Worm (Caenorhabditis elegans) whole organism, L1 larva: ENCODE results near the gene pals-16.

Experiments used
- C16A3.4 ChIP-seq: fragments of 150-350 bp; optimal IDR thresholded peaks from 2 replicates; lab custom pipeline; 2014; ENCODE audit warnings: missing biosample characterization, missing genetic modification characterization
- C34B4.2 ChIP-seq: sonication (generic microtip); optimal IDR thresholded peaks from 2 replicates; lab custom pipeline; 2017; ENCODE audit warnings: mild to moderate bottlenecking, missing genetic modification characterization, missing compliant biosample characterization
- F16B12.6 ChIP-seq: fragments of 150-350 bp; optimal IDR thresholded peaks from 2 replicates; lab custom pipeline; 2014; ENCODE audit warnings: missing biosample characterization, missing genetic modification characterization
- aha-1 ChIP-seq: fragments of 150-350 bp; optimal IDR thresholded peaks from 2 replicates; lab custom pipeline; 2014; ENCODE audit warnings: missing biosample characterization, missing genetic modification characterization
- alr-1 ChIP-seq: fragments of 200-800 bp; sonication (Bioruptor generic); optimal IDR thresholded peaks from 2 replicates; lab custom pipeline; 2018; ENCODE audit warnings: borderline replicate concordance, mild to moderate bottlenecking, missing genetic modification characterization, missing compliant biosample characterization
- aly-2 ChIP-seq: fragments of 150-350 bp; optimal IDR thresholded peaks from 2 replicates; lab custom pipeline; 2014; ENCODE audit warnings: missing biosample characterization, missing genetic modification characterization
- ceh-8 ChIP-seq: fragments of 200-800 bp; sonication (Bioruptor generic); optimal IDR thresholded peaks from 2 replicates; lab custom pipeline; 2018; ENCODE audit warnings: mild to moderate bottlenecking, missing genetic modification characterization, moderate library complexity, missing compliant biosample characterization
- ceh-88 ChIP-seq: fragments of 200-800 bp; sonication (Bioruptor generic); IDR thresholded peaks from 2 replicates; pipeline ENCODE4 v1.3.6; 2022; ENCODE audit warnings: missing genetic modification characterization, missing compliant biosample characterization
- ces-1 ChIP-seq: fragments of 150-350 bp; optimal IDR thresholded peaks from 2 replicates; lab custom pipeline; 2014; ENCODE audit warnings: missing biosample characterization, missing genetic modification reagents, missing genetic modification characterization
- dpl-1 ChIP-seq, 3 experiments: fragments of 150-350 bp in 2 of 3; sonication (generic microtip) in 1 of 3; optimal IDR thresholded peaks; 2 replicates each; lab custom pipeline; 2014 to 2017; ENCODE audit warnings: missing biosample characterization in 3 of 3, missing genetic modification characterization in 3 of 3, missing genetic modification reagents in 3 of 3
- dsc-1 ChIP-seq: sonication (generic microtip); optimal IDR thresholded peaks from 2 replicates; lab custom pipeline; 2016; ENCODE audit warnings: mild to moderate bottlenecking, missing genetic modification characterization, missing compliant biosample characterization
- egl-13 ChIP-seq: sonication (generic microtip); optimal IDR thresholded peaks from 2 replicates; lab custom pipeline; 2016; ENCODE audit warnings: missing genotype, missing genetic modification reagents, missing genetic modification characterization, missing compliant biosample characterization
- elt-3 ChIP-seq, 6 experiments: fragments of 150-350 bp in 1 of 6; sonication (generic microtip); optimal IDR thresholded peaks; 2 replicates each; lab custom pipeline; 2017 to 2018; ENCODE audit warnings: missing biosample characterization in 6 of 6, missing genetic modification characterization in 6 of 6, inconsistent platforms in 1 of 6
- fkh-4 ChIP-seq: sonication (generic microtip); optimal IDR thresholded peaks from 2 replicates; lab custom pipeline; 2016; ENCODE audit warnings: missing compliant biosample characterization, missing genetic modification characterization, borderline replicate concordance
- grh-1 ChIP-seq: fragments of 200-800 bp; sonication (Bioruptor generic); IDR thresholded peaks from 2 replicates; pipeline ENCODE4 v1.3.6; 2022; ENCODE audit warnings: missing genetic modification reagents, missing genetic modification characterization, missing compliant biosample characterization
- hlh-17 ChIP-seq: fragments of 200-800 bp; sonication (Bioruptor generic); optimal IDR thresholded peaks from 2 replicates; lab custom pipeline; 2018; ENCODE audit warnings: missing genetic modification characterization, mild to moderate bottlenecking, missing compliant biosample characterization, moderate library complexity, borderline replicate concordance
- hlh-4 ChIP-seq: sonication (generic microtip); optimal IDR thresholded peaks from 2 replicates; lab custom pipeline; 2016; ENCODE audit warnings: mild to moderate bottlenecking, missing genetic modification characterization, missing compliant biosample characterization
- isw-1 ChIP-seq: fragments of 200-800 bp; sonication (Bioruptor generic); IDR thresholded peaks from 2 replicates; pipeline ENCODE4 v1.3.6; 2022; ENCODE audit warnings: missing genetic modification characterization, missing compliant biosample characterization
- lin-13 ChIP-seq: fragments of 150-350 bp; optimal IDR thresholded peaks from 2 replicates; lab custom pipeline; 2014; ENCODE audit warnings: missing biosample characterization, missing genetic modification reagents, missing genetic modification characterization
- lin-14 ChIP-seq: fragments of 200-800 bp; sonication (Bioruptor generic); optimal IDR thresholded peaks from 2 replicates; lab custom pipeline; 2018; ENCODE audit warnings: mild to moderate bottlenecking, missing genetic modification characterization, moderate library complexity, missing compliant biosample characterization
- lin-15B ChIP-seq: fragments of 150-350 bp; sonication (generic microtip); optimal IDR thresholded peaks from 3 replicates; lab custom pipeline; 2014; ENCODE audit warnings: missing biosample characterization, missing genetic modification characterization
- lin-35 ChIP-seq, 2 experiments: fragments of 150-350 bp; optimal IDR thresholded peaks; 2 replicates each; lab custom pipeline; 2014; ENCODE audit warnings: missing biosample characterization in 2 of 2, missing genetic modification characterization in 2 of 2, missing genetic modification reagents in 2 of 2
- lir-3 ChIP-seq: sonication (generic microtip); optimal IDR thresholded peaks from 2 replicates; lab custom pipeline; 2016; ENCODE audit warnings: mild to moderate bottlenecking, missing genetic modification characterization, moderate library complexity, missing compliant biosample characterization; ENCODE audit not compliant: poor library complexity
- mab-9 ChIP-seq: fragments of 200-800 bp; sonication (Bioruptor generic); IDR thresholded peaks from 2 replicates; pipeline ENCODE4 v1.3.6; 2022; ENCODE audit warnings: missing genetic modification reagents, missing genetic modification characterization, missing compliant biosample characterization
- mep-1 ChIP-seq: fragments of 150-350 bp; optimal IDR thresholded peaks from 2 replicates; lab custom pipeline; 2014; ENCODE audit warnings: missing biosample characterization, missing genetic modification characterization
- nhr-11 ChIP-seq: fragments of 150-350 bp; optimal IDR thresholded peaks from 2 replicates; lab custom pipeline; 2014; ENCODE audit warnings: missing biosample characterization, missing genetic modification characterization
- nhr-12 ChIP-seq: sonication (generic microtip); optimal IDR thresholded peaks from 2 replicates; lab custom pipeline; 2017; ENCODE audit warnings: missing biosample characterization, missing genetic modification characterization
- nhr-19 ChIP-seq: fragments of 200-800 bp; sonication (Bioruptor generic); conservative IDR thresholded peaks from 2 replicates; pipeline ENCODE4 v1.3.6; 2022; ENCODE audit warnings: missing genetic modification characterization, missing compliant biosample characterization
- nhr-20 ChIP-seq: sonication (generic microtip); optimal IDR thresholded peaks from 2 replicates; lab custom pipeline; 2016; ENCODE audit warnings: mild to moderate bottlenecking, missing genetic modification characterization, missing compliant biosample characterization
- nhr-237 ChIP-seq: fragments of 150-350 bp; optimal IDR thresholded peaks from 2 replicates; lab custom pipeline; 2014; ENCODE audit warnings: missing biosample characterization, missing genetic modification characterization
- nhr-47 ChIP-seq: sonication (generic microtip); optimal IDR thresholded peaks from 2 replicates; lab custom pipeline; 2016; ENCODE audit warnings: mild to moderate bottlenecking, missing genetic modification characterization, moderate library complexity, missing compliant biosample characterization
- nhr-76 ChIP-seq: sonication (generic microtip); optimal IDR thresholded peaks from 2 replicates; lab custom pipeline; 2017; ENCODE audit warnings: missing biosample characterization, missing genetic modification characterization
- nhr-84 ChIP-seq: sonication (generic microtip); optimal IDR thresholded peaks from 2 replicates; lab custom pipeline; 2017; ENCODE audit warnings: missing biosample characterization, missing genetic modification characterization
- nhr-85 ChIP-seq: sonication (generic microtip); peaks from one replicate; lab custom pipeline; 2016; ENCODE audit warnings: missing genetic modification characterization, inconsistent platforms, missing compliant biosample characterization
- nhr-90 ChIP-seq: sonication (generic microtip); optimal IDR thresholded peaks from 2 replicates; lab custom pipeline; 2016; ENCODE audit warnings: mild to moderate bottlenecking, missing genetic modification characterization, missing compliant biosample characterization; ENCODE audit not compliant: poor library complexity
- pag-3 ChIP-seq: sonication (generic microtip); optimal IDR thresholded peaks from 2 replicates; lab custom pipeline; 2017; ENCODE audit warnings: missing genetic modification characterization, mild to moderate bottlenecking, missing compliant biosample characterization, antibody characterized with exemption, borderline replicate concordance; ENCODE audit not compliant: insufficient read depth
- pqm-1 ChIP-seq: sonication (generic microtip); optimal IDR thresholded peaks from 3 replicates; lab custom pipeline; 2017; ENCODE audit warnings: missing biosample characterization, missing genetic modification characterization
- rnt-1 ChIP-seq: sonication (generic microtip); optimal IDR thresholded peaks from 2 replicates; lab custom pipeline; 2016; ENCODE audit warnings: mild to moderate bottlenecking, missing genetic modification characterization, moderate library complexity, missing compliant biosample characterization
- snu-23 ChIP-seq: sonication (generic microtip); optimal IDR thresholded peaks from 2 replicates; lab custom pipeline; 2016; ENCODE audit warnings: missing genetic modification characterization, missing compliant biosample characterization
- sox-4 ChIP-seq: sonication (generic microtip); optimal IDR thresholded peaks from 2 replicates; lab custom pipeline; 2016; ENCODE audit warnings: missing genetic modification characterization, missing compliant biosample characterization
- swsn-7 ChIP-seq: sonication (generic microtip); optimal IDR thresholded peaks from 2 replicates; lab custom pipeline; 2016; ENCODE audit warnings: missing genetic modification characterization, missing compliant biosample characterization
- tlp-1 ChIP-seq: fragments of 150-350 bp; optimal IDR thresholded peaks from 2 replicates; lab custom pipeline; 2014; ENCODE audit warnings: missing biosample characterization, missing genetic modification characterization
- unc-130 ChIP-seq: fragments of 150-350 bp; optimal IDR thresholded peaks from 2 replicates; lab custom pipeline; 2017; ENCODE audit warnings: missing biosample characterization, missing genetic modification characterization, inconsistent platforms
- unc-30 ChIP-seq: sonication (generic microtip); optimal IDR thresholded peaks from 2 replicates; lab custom pipeline; 2017; ENCODE audit warnings: missing biosample characterization, missing genetic modification characterization
- unc-62 ChIP-seq: fragments of 150-350 bp; optimal IDR thresholded peaks from 2 replicates; lab custom pipeline; 2014; ENCODE audit warnings: missing biosample characterization, missing genetic modification reagents, missing genetic modification characterization
- xbp-1 ChIP-seq: sonication (generic microtip); optimal IDR thresholded peaks from 2 replicates; lab custom pipeline; 2016; ENCODE audit warnings: missing genetic modification characterization, missing compliant biosample characterization

pals-16 gene

DNA sequence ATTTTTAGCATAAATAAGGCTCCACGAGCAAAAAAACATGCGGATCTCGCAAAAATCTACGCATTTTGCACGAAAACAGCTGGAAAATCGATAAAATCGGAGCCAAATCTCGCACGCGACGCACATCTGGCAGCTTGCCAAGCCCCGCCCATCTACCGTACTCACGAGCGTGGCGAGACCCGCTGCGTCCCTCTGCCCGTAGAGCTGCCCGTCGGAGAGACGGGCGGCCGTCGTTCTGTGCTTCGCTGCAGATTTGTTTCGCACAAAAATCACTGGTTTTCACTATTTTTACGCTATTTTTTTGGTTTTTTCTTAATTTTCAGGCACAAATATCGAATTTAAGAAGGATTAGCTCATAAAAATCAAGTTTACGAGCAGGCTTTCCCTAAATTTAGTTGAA lies 18.9 kb downstream of the pals-16 start (continued):
- no peak for TF ChIP-seq hlh-17 (GFP tag; lab: Kevin White, UChicago)
- peak; percentile 90 for TF ChIP-seq lin-14
- TF ChIP-seq lin-35 (GFP tag; optimal IDR thresholded peaks at IDR 0.05; lab: Kevin White, UChicago), result peak; percentile 82 to 89
- TF ChIP-seq mep-1 (tag; lab: Kevin White, UChicago), result peak; percentile 66
- TF ChIP-seq nhr-20 (tag; lab: Kevin White, UChicago), result peak; percentile 87
- TF ChIP-seq nhr-47 (tag; lab: Kevin White, UChicago), result peak; percentile 93
- TF ChIP-seq C34B4.2 (tag; lab: Kevin White, UChicago), result peak; percentile 96
- TF ChIP-seq dsc-1 (tag; lab: Kevin White, UChicago), result peak; percentile 89
- no peak for TF ChIP-seq alr-1 (tag; lab: Kevin White, UChicago)

DNA sequence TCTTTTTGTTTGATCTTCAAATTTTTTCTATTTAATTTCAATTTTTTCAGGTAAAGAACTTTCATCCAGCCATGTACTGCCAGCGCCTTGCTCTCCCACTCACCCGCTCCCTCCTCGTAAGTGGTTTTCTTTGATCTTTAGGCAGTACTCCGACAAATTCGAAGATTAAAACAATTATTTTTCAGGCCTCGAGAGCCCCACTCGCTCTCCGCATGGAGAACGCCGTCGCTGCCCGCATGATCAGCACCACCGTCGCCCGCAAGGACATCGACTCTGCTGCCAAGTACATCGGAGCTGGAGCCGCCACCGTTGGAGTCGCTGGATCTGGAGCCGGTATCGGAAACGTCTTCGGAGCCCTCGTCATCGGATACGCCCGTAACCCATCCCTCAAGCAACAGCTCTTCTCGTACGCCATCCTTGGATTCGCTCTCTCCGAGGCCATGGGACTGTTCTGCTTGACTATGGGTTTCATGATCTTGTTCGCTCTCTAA lies 19.4 kb downstream of the pals-16 start, which contains the start of gene Y82E9BR.3:
TSS of gene Y82E9BR.3 (plus strand) at position 51 of the 491 bp plus-strand sequence.
- TF ChIP-seq ceh-8 (no peak), mab-9 (peak; percentile 11; the same call in 1 of the 2 replicates), pag-3 (tag; lab: Kevin White, UChicago) (no peak), snu-23 (no peak), lin-15B (tag; lab: Kevin White, UChicago) (no peak), elt-3 (tag; optimal IDR thresholded peaks at IDR 0.05; lab: Kevin White, UChicago) (no peak)
- TF ChIP-seq, all 84 proteins: peak for 1

DNA sequence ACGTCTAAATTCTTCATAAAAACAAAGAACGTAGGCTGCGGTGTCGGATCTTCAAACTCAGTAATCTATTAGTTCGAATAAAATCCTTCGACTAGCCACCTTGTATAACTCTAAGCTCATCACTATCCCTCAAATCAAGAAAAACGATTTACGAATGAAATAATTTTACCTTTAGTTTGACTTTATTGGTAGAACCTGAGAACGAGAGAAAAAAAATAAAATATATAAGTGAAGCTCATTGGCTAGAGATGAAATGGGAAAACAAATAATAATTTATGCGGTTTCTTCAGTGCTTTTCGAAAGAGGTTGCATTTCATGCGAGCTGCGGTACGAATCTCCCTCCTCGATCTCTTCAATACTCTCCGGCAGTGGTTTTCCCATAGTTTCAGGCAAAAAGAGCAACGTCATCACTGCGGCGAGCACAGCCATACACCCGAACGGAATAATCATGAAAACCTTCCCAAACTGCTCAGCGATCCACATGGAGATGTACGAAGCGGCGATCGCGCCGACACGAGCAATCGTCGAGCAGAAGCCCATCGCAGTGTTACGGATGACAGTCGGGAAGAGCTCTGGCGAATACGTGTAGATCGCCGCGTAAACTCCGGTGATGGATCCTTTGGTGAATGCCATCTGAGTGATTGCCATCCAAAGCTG lies 20.1 kb downstream of the pals-16 start:
- no peak for TF ChIP-seq hlh-17 (GFP tag; lab: Kevin White, UChicago)
- TF ChIP-seq hlh-4 (tag; lab: Kevin White, UChicago), result no peak
- peak; percentile 49 for TF ChIP-seq ceh-88 (GFP tag; lab: Robert Waterston, UW)
- no peak for TF ChIP-seq isw-1 (GFP tag; lab: Robert Waterston, UW)
- TF ChIP-seq aly-2 (tag; lab: Kevin White, UChicago), result peak; percentile 91
- no peak for TF ChIP-seq nhr-76 (tag; lab: Kevin White, UChicago)
- TF ChIP-seq nhr-19 (GFP tag; lab: Robert Waterston, UW), result peak; percentile 63
- peak; percentile 35 for TF ChIP-seq nhr-11 (tag; lab: Kevin White, UChicago)
- no peak for TF ChIP-seq nhr-12 (tag; lab: Kevin White, UChicago)
- TF ChIP-seq nhr-85, result peak; percentile 68
- TF ChIP-seq unc-30 (tag; lab: Kevin White, UChicago), result no peak
- peak in 1 of 2 experiments; percentile 20 for TF ChIP-seq lin-35 (GFP tag; optimal IDR thresholded peaks at IDR 0.05; lab: Kevin White, UChicago)
- TF ChIP-seq C16A3.4 (tag; lab: Kevin White, UChicago), result peak; percentile 39
- TF ChIP-seq aha-1 (tag; lab: Kevin White, UChicago), result no peak
- TF ChIP-seq grh-1 (GFP tag; lab: Robert Waterston, UW), result peak; percentile 48; the same call in 1 of the 2 replicates
- TF ChIP-seq pqm-1 (tag; lab: Kevin White, UChicago), result no peak
- TF ChIP-seq nhr-84 (tag; lab: Kevin White, UChicago), result no peak
- TF ChIP-seq nhr-47 (tag; lab: Kevin White, UChicago), result peak; percentile 67
- TF ChIP-seq nhr-237 (tag; lab: Kevin White, UChicago), result no peak
- no peak for TF ChIP-seq fkh-4
- no peak for TF ChIP-seq unc-62
- TF ChIP-seq lir-3 (tag; lab: Kevin White, UChicago), result no peak
- peak in 1 of 3 experiments; percentile 2 for TF ChIP-seq dpl-1 (GFP tag; optimal IDR thresholded peaks at IDR 0.05; lab: Kevin White, UChicago)
- TF ChIP-seq ces-1, result no peak
- TF ChIP-seq alr-1 (tag; lab: Kevin White, UChicago), result no peak
- no peak for TF ChIP-seq unc-130 (tag; lab: Kevin White, UChicago)
- no peak for TF ChIP-seq egl-13 (tag; lab: Kevin White, UChicago)
- peak; percentile 50 for TF ChIP-seq nhr-20 (tag; lab: Kevin White, UChicago)
- TF ChIP-seq swsn-7, result peak; percentile 64
- TF ChIP-seq F16B12.6 (tag; lab: Kevin White, UChicago), result no peak
- no peak for TF ChIP-seq sox-4
- peak; percentile 33 for TF ChIP-seq xbp-1 (tag; lab: Kevin White, UChicago)
- TF ChIP-seq nhr-90 (tag; lab: Kevin White, UChicago), result peak; percentile 86
- TF ChIP-seq lin-13 (GFP tag; lab: Kevin White, UChicago), result peak; percentile 31
- TF ChIP-seq snu-23, result peak; percentile 66
- no peak for TF ChIP-seq tlp-1 (tag; lab: Kevin White, UChicago)
- peak; percentile 35 for TF ChIP-seq rnt-1 (tag; lab: Kevin White, UChicago)
